Fruit fly (Drosophila melanogaster): ENCODE data around the gene Hsp60D.

Hsp60D gene

dm6 chr2L:13398614-13399161 lies 50.6 kb downstream of the Hsp60D start, which contains the start of the genes CG10859 and CG7110:
Gene CG10859, minus strand, starts transcription at chr2L:13398664.
Gene CG7110, plus strand, starts transcription at chr2L:13398991.
- TF ChIP-seq nau (GFP tag; optimal IDR thresholded peaks at IDR 0.05) (peak; percentile 55), nom (GFP tag; optimal IDR thresholded peaks at IDR 0.05) (peak; percentile 30), NK7.1 (GFP tag; optimal IDR thresholded peaks at IDR 0.05) (no peak), Aef1 (GFP tag; IDR thresholded peaks at IDR 0.05) (no peak), CG11723 (GFP tag; optimal IDR thresholded peaks at IDR 0.05) (peak; percentile 29), CG30020 (tag; optimal IDR thresholded peaks at IDR 0.05) (peak; percentile 33), CG10267 (tag; optimal IDR thresholded peaks at IDR 0.05) (peak; percentile 60), CG1792 (GFP tag; optimal IDR thresholded peaks at IDR 0.05) (no peak), row (GFP tag; IDR thresholded peaks at IDR 0.05) (0 out of 3 replicates have a peak, but pooled peaks have one; percentile 16), CG8359 (GFP tag; optimal IDR thresholded peaks at IDR 0.05; ENCODE audit: borderline replicate concordance) (peak; percentile 38), kah (GFP tag; optimal IDR thresholded peaks at IDR 0.05) (peak; percentile 89), CG13894 (tag; optimal IDR thresholded peaks at IDR 0.05) (peak; percentile 7), Optix (GFP tag; IDR thresholded peaks at IDR 0.05) (no peak), CG17328 (GFP tag; IDR thresholded peaks at IDR 0.05) (peak; percentile 14; the same call in 1 of the 2 replicates), Max (GFP tag; optimal IDR thresholded peaks at IDR 0.05) (peak; percentile 59), eve (GFP tag; optimal IDR thresholded peaks at IDR 0.05) (no peak), ERR (GFP tag; optimal IDR thresholded peaks at IDR 0.05) (no peak), yki (optimal IDR thresholded peaks at IDR 0.05) (no peak), Deaf1 (tag; optimal IDR thresholded peaks at IDR 0.05) (no peak), Elba2 (GFP tag; optimal IDR thresholded peaks at IDR 0.05) (peak; percentile 66), onecut (GFP tag; IDR thresholded peaks at IDR 0.05) (peak; percentile 52), CG17829 (tag; optimal IDR thresholded peaks at IDR 0.05) (peak; percentile 48), CG10979 (tag; optimal IDR thresholded peaks at IDR 0.05) (peak; percentile 22), CG31224 (GFP tag; IDR thresholded peaks at IDR 0.05) (no peak), CG34422 (GFP tag; IDR thresholded peaks at IDR 0.05) (peak; percentile 27; the same call in 1 of the 3 replicates), aop (GFP tag; IDR thresholded peaks at IDR 0.05) (0 out of 2 replicates have a peak, but pooled peaks have one; percentile 9), NFAT (GFP tag; IDR thresholded peaks at IDR 0.05) (no peak; the same call in 1 of the 2 replicates), crc (GFP tag; optimal IDR thresholded peaks at IDR 0.05) (no peak), CG8290 (GFP tag; optimal IDR thresholded peaks at IDR 0.05) (no peak), CG8290 (tag; optimal IDR thresholded peaks at IDR 0.05) (peak in 1 of 2 experiments; percentile 76), CG4617 (GFP tag; optimal IDR thresholded peaks at IDR 0.05; ENCODE audit: borderline replicate concordance) (peak; percentile 14), Sox100B (GFP tag; optimal IDR thresholded peaks at IDR 0.05) (peak; percentile 52), Vsx1 (GFP tag; optimal IDR thresholded peaks at IDR 0.05) (peak; percentile 50), Six4 (GFP tag; optimal IDR thresholded peaks at IDR 0.05) (no peak), YL-1 (GFP tag; optimal IDR thresholded peaks at IDR 0.05) (peak; percentile 78), CG12659 (GFP tag; optimal IDR thresholded peaks at IDR 0.05) (peak; percentile 80), CG7928 (GFP tag; optimal IDR thresholded peaks at IDR 0.05) (no peak), HmgZ (tag; optimal IDR thresholded peaks at IDR 0.05) (peak; percentile 46), CG4707 (GFP tag; optimal IDR thresholded peaks at IDR 0.05) (peak; percentile 43), Fer1 (GFP tag; optimal IDR thresholded peaks at IDR 0.05) (peak; percentile 77), CG4360 (GFP tag; IDR thresholded peaks at IDR 0.05) (no peak), Eip74EF (GFP tag; optimal IDR thresholded peaks at IDR 0.05) (peak in 1 of 2 experiments; percentile 55), Gsc (GFP tag; IDR thresholded peaks at IDR 0.05) (no peak), otp (GFP tag; IDR thresholded peaks at IDR 0.05) (no peak), ab (GFP tag; optimal IDR thresholded peaks at IDR 0.05) (no peak), bowl (GFP tag; IDR thresholded peaks at IDR 0.05) (no peak), CG7357 (GFP tag; IDR thresholded peaks at IDR 0.05) (no peak), CG31365 (tag; optimal IDR thresholded peaks at IDR 0.05) (no peak), ro (GFP tag; IDR thresholded peaks at IDR 0.05) (no peak), CG34376 (GFP tag; optimal IDR thresholded peaks at IDR 0.05) (peak; percentile 56), sug (tag; optimal IDR thresholded peaks at IDR 0.05) (peak; percentile 48)
